Fruit fly (Drosophila melanogaster) whole organism, embryonic: ENCODE measurements around the gene CG7320.

Experiments used
- BEAF-32 ChIP-seq: fragments of 200-800 bp; sonication (Bioruptor generic); optimal IDR thresholded peaks from 3 replicates; lab custom pipeline; 2017; ENCODE audit warnings: missing biosample characterization, missing genetic modification characterization, mild to moderate bottlenecking, moderate library complexity, missing genetic modification reagents
- BtbVII ChIP-seq: fragments of 200-800 bp; sonication (Bioruptor generic); optimal IDR thresholded peaks from 3 replicates; lab custom pipeline; 2017; ENCODE audit warnings: missing biosample characterization, mild to moderate bottlenecking, missing genetic modification characterization
- CG10267 ChIP-seq: fragments of 200-800 bp; sonication (Bioruptor generic); optimal IDR thresholded peaks from 2 replicates; lab custom pipeline; 2018; ENCODE audit warnings: missing biosample characterization, mild to moderate bottlenecking, missing genetic modification characterization, moderate library complexity
- CG13624 ChIP-seq: fragments of 200-800 bp; sonication (Bioruptor generic); optimal IDR thresholded peaks from 2 replicates; lab custom pipeline; 2016; ENCODE audit warnings: missing biosample characterization, missing genetic modification characterization
- CG14710 ChIP-seq: fragments of 200-800 bp; sonication (Bioruptor generic); optimal IDR thresholded peaks from 3 replicates; lab custom pipeline; 2019; ENCODE audit warnings: missing biosample characterization, mild to moderate bottlenecking, missing genetic modification characterization, moderate library complexity
- CG1529 ChIP-seq: fragments of 200-800 bp; sonication (Bioruptor generic); optimal IDR thresholded peaks from 3 replicates; lab custom pipeline; 2018; ENCODE audit warnings: missing biosample characterization, missing genetic modification characterization
- CG17568 ChIP-seq: fragments of 200-800 bp; sonication (Bioruptor generic); optimal IDR thresholded peaks from 2 replicates; lab custom pipeline; 2018; ENCODE audit warnings: missing biosample characterization, mild to moderate bottlenecking, missing genetic modification characterization, moderate library complexity
- CG17829 ChIP-seq: fragments of 200-800 bp; optimal IDR thresholded peaks from 2 replicates; lab custom pipeline; 2019; ENCODE audit warnings: missing biosample characterization, mild to moderate bottlenecking, missing genetic modification characterization, moderate library complexity
- CG2889 ChIP-seq: fragments of 200-800 bp; sonication (Bioruptor generic); IDR thresholded peaks from 3 replicates; pipeline ENCODE4 v1.3.6; 2022; ENCODE audit warnings: missing biosample characterization, missing genetic modification characterization
- CG33557 ChIP-seq: fragments of 200-800 bp; sonication (Bioruptor generic); optimal IDR thresholded peaks from 2 replicates; lab custom pipeline; 2019; ENCODE audit warnings: missing biosample characterization, mild to moderate bottlenecking, missing genetic modification characterization, moderate library complexity
- CG4282 ChIP-seq: fragments of 200-800 bp; sonication (Bioruptor generic); optimal IDR thresholded peaks from 2 replicates; lab custom pipeline; 2016; ENCODE audit warnings: missing biosample characterization, missing genetic modification characterization
- CG4854 ChIP-seq: fragments of 200-800 bp; sonication (Bioruptor generic); optimal IDR thresholded peaks from 2 replicates; lab custom pipeline; 2016; ENCODE audit warnings: missing biosample characterization, missing genetic modification characterization, inconsistent platforms
- CG6791 ChIP-seq: fragments of 200-800 bp; sonication (Bioruptor generic); IDR thresholded peaks from 3 replicates; pipeline ENCODE4 v1.3.6; 2022; ENCODE audit warnings: missing biosample characterization, missing genetic modification characterization; ENCODE audit not compliant: partially characterized antibody
- CG7745 ChIP-seq: fragments of 200-800 bp; sonication (Bioruptor generic); optimal IDR thresholded peaks from 2 replicates; lab custom pipeline; 2018; ENCODE audit warnings: missing biosample characterization, mild to moderate bottlenecking, missing genetic modification characterization, moderate library complexity
- CG8388 ChIP-seq: fragments of 200-800 bp; sonication (Bioruptor generic); optimal IDR thresholded peaks from 2 replicates; lab custom pipeline; 2019; ENCODE audit warnings: missing biosample characterization, mild to moderate bottlenecking, missing genetic modification characterization, moderate library complexity
- CG8924 ChIP-seq: fragments of 200-800 bp; optimal IDR thresholded peaks from 3 replicates; lab custom pipeline; 2019; ENCODE audit warnings: missing biosample characterization, mild to moderate bottlenecking, missing genetic modification characterization, moderate library complexity
- CG9817 ChIP-seq: fragments of 200-800 bp; sonication (Bioruptor generic); optimal IDR thresholded peaks from 2 replicates; lab custom pipeline; 2018; ENCODE audit warnings: missing biosample characterization, mild to moderate bottlenecking, missing genetic modification characterization, moderate library complexity
- Dek ChIP-seq: fragments of 200-800 bp; sonication (Bioruptor generic); optimal IDR thresholded peaks from 3 replicates; lab custom pipeline; 2019; ENCODE audit warnings: missing biosample characterization, mild to moderate bottlenecking, missing genetic modification characterization, moderate library complexity
- ERR ChIP-seq: fragments of 200-800 bp; sonication (Bioruptor generic); optimal IDR thresholded peaks from 2 replicates; lab custom pipeline; 2016; ENCODE audit warnings: missing biosample characterization, missing genetic modification characterization
- Ets65A ChIP-seq: fragments of 200-800 bp; sonication (Bioruptor generic); peaks from one replicate; lab custom pipeline; 2016; ENCODE audit warnings: missing biosample characterization, missing genetic modification characterization
- HLH54F ChIP-seq: fragments of 200-800 bp; sonication (Bioruptor generic); optimal IDR thresholded peaks from 3 replicates; lab custom pipeline; 2016; ENCODE audit warnings: missing biosample characterization, missing genetic modification characterization
- Kr ChIP-seq: fragments of 200-800 bp; sonication (Bioruptor generic); optimal IDR thresholded peaks from 2 replicates; lab custom pipeline; 2017; ENCODE audit warnings: missing biosample characterization, mild to moderate bottlenecking, missing genetic modification characterization
- MTF-1 ChIP-seq: fragments of 200-800 bp; sonication (Bioruptor generic); optimal IDR thresholded peaks from 2 replicates; lab custom pipeline; 2018; ENCODE audit warnings: missing biosample characterization, mild to moderate bottlenecking, missing genetic modification characterization, borderline replicate concordance
- Optix ChIP-seq: fragments of 200-800 bp; sonication (Bioruptor generic); IDR thresholded peaks from 3 replicates; pipeline ENCODE4 v1.3.6; 2022; ENCODE audit warnings: missing biosample characterization, missing genetic modification characterization
- Sox102F ChIP-seq: fragments of 200-800 bp; sonication (Bioruptor generic); optimal IDR thresholded peaks from 2 replicates; lab custom pipeline; 2018; ENCODE audit warnings: missing biosample characterization, mild to moderate bottlenecking, missing genetic modification characterization, moderate library complexity
- bsh ChIP-seq, 2 experiments: fragments of 200-800 bp; sonication (Bioruptor generic); optimal IDR thresholded peaks; 2 replicates each; lab custom pipeline; 2017 to 2018; ENCODE audit warnings: mild to moderate bottlenecking in 2 of 2, missing biosample characterization in 2 of 2, missing genetic modification characterization in 2 of 2, moderate library complexity in 1 of 2
- cad ChIP-seq: fragments of >200 bp; optimal IDR thresholded peaks from 2 replicates; lab custom pipeline; 2017; ENCODE audit warnings: missing biosample characterization, missing genetic modification characterization
- cg ChIP-seq: fragments of 200-800 bp; sonication (Bioruptor generic); optimal IDR thresholded peaks from 3 replicates; lab custom pipeline; 2019; ENCODE audit warnings: missing biosample characterization, mild to moderate bottlenecking, missing genetic modification characterization, moderate library complexity
- corto ChIP-seq: fragments of 200-800 bp; sonication (Bioruptor generic); optimal IDR thresholded peaks from 2 replicates; lab custom pipeline; 2016; ENCODE audit warnings: missing biosample characterization, mild to moderate bottlenecking, missing genetic modification characterization, moderate library complexity
- crc ChIP-seq: fragments of 200-800 bp; sonication (Bioruptor generic); optimal IDR thresholded peaks from 2 replicates; lab custom pipeline; 2016; ENCODE audit warnings: missing biosample characterization, missing genetic modification characterization
- gce ChIP-seq: fragments of 200-800 bp; sonication (Bioruptor generic); IDR thresholded peaks from 3 replicates; pipeline ENCODE4 v1.3.6; 2022; ENCODE audit warnings: missing biosample characterization, missing genetic modification characterization
- grn ChIP-seq: fragments of 200-800 bp; sonication (Bioruptor generic); optimal IDR thresholded peaks from 3 replicates; lab custom pipeline; 2017; ENCODE audit warnings: missing biosample characterization, missing genetic modification characterization
- kni ChIP-seq: fragments of 200-800 bp; sonication (Bioruptor generic); optimal IDR thresholded peaks from 3 replicates; lab custom pipeline; 2017; ENCODE audit warnings: mild to moderate bottlenecking, missing biosample characterization, missing genetic modification reagents, missing genetic modification characterization
- lab ChIP-seq: fragments of 200-800 bp; sonication (Bioruptor generic); optimal IDR thresholded peaks from 3 replicates; lab custom pipeline; 2017; ENCODE audit warnings: missing biosample characterization, missing genetic modification characterization, mild to moderate bottlenecking, moderate library complexity, missing genetic modification reagents
- lbe ChIP-seq: fragments of 200-800 bp; sonication (Bioruptor generic); optimal IDR thresholded peaks from 2 replicates; lab custom pipeline; 2016; ENCODE audit warnings: missing biosample characterization, mild to moderate bottlenecking, missing genetic modification characterization
- mam ChIP-seq: fragments of 200-800 bp; sonication (Bioruptor generic); optimal IDR thresholded peaks from 3 replicates; lab custom pipeline; 2016; ENCODE audit warnings: missing biosample characterization, missing genetic modification characterization
- nerfin-1 ChIP-seq: fragments of 200-800 bp; sonication (Bioruptor generic); optimal IDR thresholded peaks from 3 replicates; lab custom pipeline; 2019; ENCODE audit warnings: missing biosample characterization, mild to moderate bottlenecking, missing genetic modification characterization, moderate library complexity
- nom ChIP-seq: fragments of 200-800 bp; sonication (Bioruptor generic); optimal IDR thresholded peaks from 2 replicates; lab custom pipeline; 2017; ENCODE audit warnings: missing biosample characterization, missing genetic modification characterization, mild to moderate bottlenecking, moderate library complexity, missing genetic modification reagents
- pros ChIP-seq: fragments of 200-800 bp; sonication (Bioruptor generic); optimal IDR thresholded peaks from 3 replicates; lab custom pipeline; 2019; ENCODE audit warnings: missing biosample characterization, mild to moderate bottlenecking, missing genetic modification characterization, moderate library complexity
- rib ChIP-seq: fragments of 200-800 bp; sonication (Bioruptor generic); IDR thresholded peaks from 2 replicates; pipeline ENCODE4 v1.3.6; 2022; ENCODE audit warnings: missing biosample characterization, missing genetic modification characterization
- ro ChIP-seq: fragments of 200-800 bp; sonication (Bioruptor generic); IDR thresholded peaks from 2 replicates; pipeline ENCODE4 v1.3.6; 2022; ENCODE audit warnings: missing biosample characterization, missing genetic modification characterization
- schlank ChIP-seq: fragments of 200-800 bp; sonication (Bioruptor generic); optimal IDR thresholded peaks from 2 replicates; lab custom pipeline; 2018; ENCODE audit warnings: missing biosample characterization, mild to moderate bottlenecking, missing genetic modification characterization
- sens ChIP-seq: fragments of 200-800 bp; sonication (Bioruptor generic); peaks from one replicate; lab custom pipeline; 2016; ENCODE audit warnings: missing biosample characterization, missing genetic modification characterization
- shn ChIP-seq: fragments of 200-800 bp; sonication (Bioruptor generic); optimal IDR thresholded peaks from 3 replicates; lab custom pipeline; 2016; ENCODE audit warnings: missing biosample characterization, missing genetic modification characterization
- slou ChIP-seq: fragments of 200-800 bp; sonication (Bioruptor generic); optimal IDR thresholded peaks from 3 replicates; lab custom pipeline; 2016; ENCODE audit warnings: missing biosample characterization, missing genetic modification characterization
- twi ChIP-seq: fragments of 200-800 bp; optimal IDR thresholded peaks from 2 replicates; lab custom pipeline; 2019; ENCODE audit warnings: missing biosample characterization, mild to moderate bottlenecking, missing genetic modification characterization, moderate library complexity
- unpg ChIP-seq: fragments of 200-800 bp; sonication (Bioruptor generic); optimal IDR thresholded peaks from 3 replicates; lab custom pipeline; 2018; ENCODE audit warnings: missing biosample characterization, mild to moderate bottlenecking, missing genetic modification characterization, moderate library complexity
- vvl ChIP-seq: fragments of 200-800 bp; sonication (Bioruptor generic); IDR thresholded peaks from 2 replicates; pipeline ENCODE4 v1.3.6; 2022; ENCODE audit warnings: missing biosample characterization, missing genetic modification characterization
- zf30C ChIP-seq: fragments of 200-800 bp; sonication (Bioruptor generic); optimal IDR thresholded peaks from 3 replicates; lab custom pipeline; 2018; ENCODE audit warnings: missing biosample characterization, mild to moderate bottlenecking, missing genetic modification characterization
- zfh1 ChIP-seq: fragments of 200-800 bp; sonication (Bioruptor generic); IDR thresholded peaks from 3 replicates; pipeline ENCODE4 v1.3.6; 2022; ENCODE audit warnings: missing biosample characterization, missing genetic modification characterization

CG7320 gene

dm6 chr3L:18221275-18221858, 20.1 kb downstream of the CG7320 start:
- no peak for TF ChIP-seq unpg (GFP tag; lab: Kevin White, UChicago)
- TF ChIP-seq CG13624 (GFP tag; lab: Kevin White, UChicago), result no peak
- peak; percentile 11 for TF ChIP-seq zf30C (GFP tag; lab: Kevin White, UChicago)
- TF ChIP-seq Dek (tag; lab: Kevin White, UChicago), result no peak
- TF ChIP-seq HLH54F, result no peak
- no peak for TF ChIP-seq ERR (GFP tag; lab: Kevin White, UChicago)
- TF ChIP-seq twi (tag; lab: Kevin White, UChicago), result peak; percentile 71
- peak; percentile 3 for TF ChIP-seq CG17829
- no peak for TF ChIP-seq Sox102F (GFP tag; lab: Kevin White, UChicago)
- TF ChIP-seq mam, result no peak
- no peak for TF ChIP-seq CG9817 (tag; lab: Kevin White, UChicago)
- TF ChIP-seq CG17568 (GFP tag; lab: Kevin White, UChicago), result no peak
- no peak for TF ChIP-seq CG4282 (GFP tag; lab: Kevin White, UChicago)
- TF ChIP-seq corto (GFP tag; lab: Kevin White, UChicago), result peak; percentile 65
- TF ChIP-seq Ets65A, result peak; percentile 20
- no peak for TF ChIP-seq BtbVII (GFP tag; lab: Kevin White, UChicago)
- no peak for TF ChIP-seq lab
- peak; percentile 22 for TF ChIP-seq pros (GFP tag; lab: Kevin White, UChicago)
- TF ChIP-seq CG8388 (GFP tag; lab: Kevin White, UChicago), result no peak
- TF ChIP-seq CG4854 (GFP tag; lab: Kevin White, UChicago), result no peak
- TF ChIP-seq vvl, result 0 out of 2 replicates have a peak, but pooled peaks have one; percentile 20
- no peak for TF ChIP-seq CG10267 (tag; lab: Kevin White, UChicago)
- no peak for TF ChIP-seq zfh1 (GFP tag; lab: Robert Waterston, UW)
- peak; percentile 48 for TF ChIP-seq lbe (GFP tag; lab: Kevin White, UChicago)
- peak; percentile 51 for TF ChIP-seq CG8924
- no peak for TF ChIP-seq CG1529 (GFP tag; lab: Kevin White, UChicago)
- peak; percentile 43 for TF ChIP-seq cg (GFP tag; lab: Kevin White, UChicago)
- peak; percentile 89 for TF ChIP-seq nom
- TF ChIP-seq ro, result no peak
- peak; percentile 36 for TF ChIP-seq CG33557
- peak; percentile 5 for TF ChIP-seq CG14710 (tag; lab: Kevin White, UChicago)
- no peak for TF ChIP-seq slou
- no peak for TF ChIP-seq crc
- peak; percentile 18 for TF ChIP-seq grn
- TF ChIP-seq nerfin-1, result no peak
- peak; percentile 16 for TF ChIP-seq CG7745 (tag; lab: Kevin White, UChicago)
- no peak for TF ChIP-seq gce (GFP tag; lab: Robert Waterston, UW)
- peak; percentile 35; the same call in 2 of the 3 replicates for TF ChIP-seq CG6791 (GFP tag; lab: Robert Waterston, UW)
- no peak for TF ChIP-seq schlank (tag; lab: Kevin White, UChicago)
- TF ChIP-seq MTF-1 (GFP tag; lab: Kevin White, UChicago), result no peak
- peak; percentile 46 for TF ChIP-seq cad (GFP tag; lab: Kevin White, UChicago)
- peak in 1 of 2 experiments; percentile 60 for TF ChIP-seq bsh (GFP tag; optimal IDR thresholded peaks at IDR 0.05; lab: Kevin White, UChicago)
- no peak for TF ChIP-seq CG2889 (GFP tag; lab: Robert Waterston, UW)
- TF ChIP-seq BEAF-32 (GFP tag; lab: Kevin White, UChicago), result no peak
- TF ChIP-seq shn (GFP tag; lab: Kevin White, UChicago), result peak; percentile 6
- TF ChIP-seq Optix (GFP tag; lab: Robert Waterston, UW), result no peak
- TF ChIP-seq Kr (GFP tag; lab: Kevin White, UChicago), result peak; percentile 18
- TF ChIP-seq rib (GFP tag; lab: Robert Waterston, UW), result no peak
- peak; percentile 18 for TF ChIP-seq kni
- peak; percentile 59 for TF ChIP-seq sens (GFP tag; lab: Kevin White, UChicago)
